Worm (Caenorhabditis elegans): Measurements from ENCODE around the gene C35C5.10.

- no peak for TF ChIP-seq ama-1 (optimal IDR thresholded peaks at IDR 0.05)
- TF ChIP-seq ztf-4 (tag; optimal IDR thresholded peaks at IDR 0.05), result no peak
- TF ChIP-seq mab-9 (GFP tag; IDR thresholded peaks at IDR 0.05), result no peak
- no peak for TF ChIP-seq zag-1 (tag; optimal IDR thresholded peaks at IDR 0.05)
- no peak for TF ChIP-seq mdl-1 (tag; optimal IDR thresholded peaks at IDR 0.05)
- TF ChIP-seq nhr-19 (GFP tag; conservative IDR thresholded peaks at IDR 0.05), result no peak
- TF ChIP-seq unc-62 (GFP tag; optimal IDR thresholded peaks at IDR 0.05), result no peak
- TF ChIP-seq ztf-11 (tag; optimal IDR thresholded peaks at IDR 0.05), result no peak
- no peak for TF ChIP-seq lsy-2 (tag; optimal IDR thresholded peaks at IDR 0.05)
Observed at ce11 chrX:11585375-11585774, 29.3 kb downstream of the C35C5.10 start, which contains the start of gene abts-2.
